Fruit fly (Drosophila melanogaster) whole organism, wandering third instar larva: Measurements from ENCODE around the gene Hsc70-3.

ENCODE experiments used
- Abd-B ChIP-seq: fragments of >200 bp; optimal IDR thresholded peaks from 2 replicates; lab custom pipeline; 2017; ENCODE audit warnings: missing biosample characterization, missing genetic modification characterization
- CG32264 ChIP-seq: fragments of 200-800 bp; sonication (Bioruptor generic); optimal IDR thresholded peaks from 2 replicates; lab custom pipeline; 2016; ENCODE audit warnings: missing biosample characterization, missing genetic modification characterization
- CG9705 ChIP-seq: fragments of 200-800 bp; sonication (Bioruptor generic); optimal IDR thresholded peaks from 2 replicates; lab custom pipeline; 2018; ENCODE audit warnings: missing biosample characterization, mild to moderate bottlenecking, missing genetic modification characterization
- CrebA ChIP-seq: fragments of 200-800 bp; sonication (Bioruptor generic); optimal IDR thresholded peaks from 2 replicates; lab custom pipeline; 2016; ENCODE audit warnings: missing biosample characterization, mild to moderate bottlenecking, missing genetic modification characterization, borderline replicate concordance
- Dfd ChIP-seq: fragments of >200 bp; optimal IDR thresholded peaks from 2 replicates; lab custom pipeline; 2017; ENCODE audit warnings: missing biosample characterization, missing genetic modification characterization
- Dif ChIP-seq: fragments of 200-275, 200-300 bp; sonication (Bioruptor generic); optimal IDR thresholded peaks from 2 replicates; lab custom pipeline; 2018; ENCODE audit warnings: missing biosample characterization, missing genetic modification characterization; ENCODE audit not compliant: partially characterized antibody
- GATAd ChIP-seq: sonication (Bioruptor generic); optimal IDR thresholded peaks from 2 replicates; lab custom pipeline; 2016; ENCODE audit warnings: missing biosample characterization, missing genetic modification characterization
- HLH106 ChIP-seq: fragments of 200-800 bp; optimal IDR thresholded peaks from 3 replicates; lab custom pipeline; 2019; ENCODE audit warnings: missing biosample characterization, mild to moderate bottlenecking, missing genetic modification characterization, moderate library complexity
- Hnf4 ChIP-seq: fragments of 200-800 bp; sonication (Bioruptor generic); optimal IDR thresholded peaks from 2 replicates; lab custom pipeline; 2016; ENCODE audit warnings: missing biosample characterization, mild to moderate bottlenecking, missing genetic modification characterization
- Hr78 ChIP-seq: fragments of >200 bp; optimal IDR thresholded peaks from 2 replicates; lab custom pipeline; 2017; ENCODE audit warnings: missing biosample characterization, missing genetic modification characterization
- Hr83 ChIP-seq: fragments of 200-300 bp; sonication (Bioruptor generic); optimal IDR thresholded peaks from 2 replicates; lab custom pipeline; 2016; ENCODE audit warnings: missing biosample characterization, mild to moderate bottlenecking, missing genetic modification characterization, moderate library complexity; ENCODE audit not compliant: poor library complexity, severe bottlenecking
- Jra ChIP-seq: sonication (Bioruptor generic); optimal IDR thresholded peaks from 2 replicates; lab custom pipeline; 2016; ENCODE audit warnings: missing biosample characterization, missing genetic modification characterization
- Mio ChIP-seq: sonication (Bioruptor generic); optimal IDR thresholded peaks from 2 replicates; lab custom pipeline; 2016; ENCODE audit warnings: missing biosample characterization, missing genetic modification characterization
- Myc ChIP-seq: fragments of >200 bp; optimal IDR thresholded peaks from 2 replicates; lab custom pipeline; 2017
- N ChIP-seq: fragments of >200 bp; optimal IDR thresholded peaks from 2 replicates; lab custom pipeline; 2018; ENCODE audit warnings: missing biosample characterization, missing external identifiers, missing genetic modification characterization
- OdsH ChIP-seq: fragments of 200-800 bp; sonication (Bioruptor generic); optimal IDR thresholded peaks from 2 replicates; lab custom pipeline; 2016; ENCODE audit warnings: missing biosample characterization, mild to moderate bottlenecking, missing genetic modification characterization
- Rel ChIP-seq, 2 experiments: fragments of 200-800 bp; sonication (Bioruptor generic) in 1 of 2; optimal IDR thresholded peaks; 2 replicates in 1 of 2; 3 replicates in 1 of 2; lab custom pipeline; 2016 to 2019; ENCODE audit warnings: mild to moderate bottlenecking in 2 of 2, missing biosample characterization in 2 of 2, missing genetic modification characterization in 2 of 2, moderate library complexity in 1 of 2
- Sp1 ChIP-seq: fragments of 200-800 bp; sonication (Bioruptor generic); optimal IDR thresholded peaks from 3 replicates; lab custom pipeline; 2019; ENCODE audit warnings: missing biosample characterization, mild to moderate bottlenecking, missing genetic modification characterization, moderate library complexity
- Vsx2 ChIP-seq: fragments of 200-300, 225-300 bp; sonication (Bioruptor generic); optimal IDR thresholded peaks from 2 replicates; lab custom pipeline; 2018; ENCODE audit warnings: missing biosample characterization, missing genetic modification characterization; ENCODE audit not compliant: partially characterized antibody
- br ChIP-seq: fragments of 200-800 bp; sonication (Bioruptor generic); optimal IDR thresholded peaks from 2 replicates; lab custom pipeline; 2016; ENCODE audit warnings: missing biosample characterization, missing genetic modification characterization
- brk ChIP-seq: fragments of 200-800 bp; sonication (Bioruptor generic); optimal IDR thresholded peaks from 2 replicates; lab custom pipeline; 2016; ENCODE audit warnings: missing biosample characterization, mild to moderate bottlenecking, missing genetic modification characterization
- dl ChIP-seq, 2 experiments: fragments of 175-275, 200-275 bp in 1 of 2; fragments of 200-275 bp in 1 of 2; sonication (Bioruptor generic); optimal IDR thresholded peaks; lab custom pipeline; 2018; ENCODE audit warnings: mild to moderate bottlenecking in 2 of 2, missing biosample characterization in 2 of 2, missing genetic modification characterization in 2 of 2, moderate library complexity in 2 of 2; ENCODE audit not compliant: partially characterized antibody in 2 of 2, insufficient read depth in 1 of 2
- dmrt93B ChIP-seq: fragments of 200-800 bp; sonication (Bioruptor generic); optimal IDR thresholded peaks from 2 replicates; lab custom pipeline; 2018; ENCODE audit warnings: missing biosample characterization, mild to moderate bottlenecking, missing genetic modification characterization
- dsf ChIP-seq: sonication (Bioruptor generic); optimal IDR thresholded peaks from 2 replicates; lab custom pipeline; 2016; ENCODE audit warnings: missing biosample characterization, missing genetic modification characterization, borderline replicate concordance
- ey ChIP-seq: fragments of 200-800 bp; sonication (Bioruptor generic); optimal IDR thresholded peaks from 2 replicates; lab custom pipeline; 2016; ENCODE audit warnings: missing biosample characterization, missing genetic modification characterization
- foxo ChIP-seq, 2 experiments: fragments of 200-800 bp; sonication (Bioruptor generic); optimal IDR thresholded peaks; 2 replicates in 1 of 2; 3 replicates in 1 of 2; lab custom pipeline; 2016 to 2017; ENCODE audit warnings: missing biosample characterization in 2 of 2, missing genetic modification characterization in 2 of 2
- fru ChIP-seq: fragments of 200-800 bp; sonication (Bioruptor generic); optimal IDR thresholded peaks from 3 replicates; lab custom pipeline; 2016; ENCODE audit warnings: missing biosample characterization, mild to moderate bottlenecking, missing genetic modification characterization
- h ChIP-seq: fragments of 200-800 bp; sonication (Bioruptor generic); optimal IDR thresholded peaks from 3 replicates; lab custom pipeline; 2016; ENCODE audit warnings: missing biosample characterization, mild to moderate bottlenecking, missing genetic modification characterization
- jim ChIP-seq: fragments of 175-275, 200-325 bp; sonication (Bioruptor generic); optimal IDR thresholded peaks from 2 replicates; lab custom pipeline; 2016; ENCODE audit warnings: missing biosample characterization, mild to moderate bottlenecking, missing genetic modification characterization
- lola ChIP-seq: fragments of >200 bp; optimal IDR thresholded peaks from 2 replicates; lab custom pipeline; 2017; ENCODE audit warnings: missing biosample characterization, missing genetic modification characterization
- pan ChIP-seq: fragments of >200 bp; optimal IDR thresholded peaks from 2 replicates; lab custom pipeline; 2017
- psq ChIP-seq: fragments of 200-800 bp; sonication (Bioruptor generic); optimal IDR thresholded peaks from 3 replicates; lab custom pipeline; 2017; ENCODE audit warnings: missing biosample characterization, mild to moderate bottlenecking, missing genetic modification characterization, moderate library complexity
- rgr ChIP-seq: fragments of 200-800 bp; sonication (Bioruptor generic); optimal IDR thresholded peaks from 3 replicates; lab custom pipeline; 2016; ENCODE audit warnings: missing biosample characterization, mild to moderate bottlenecking, missing genetic modification characterization
- sage ChIP-seq: fragments of 200-800 bp; sonication (Bioruptor generic); optimal IDR thresholded peaks from 2 replicates; lab custom pipeline; 2016; ENCODE audit warnings: missing biosample characterization, mild to moderate bottlenecking, missing genetic modification characterization
- sv ChIP-seq: fragments of 200-800 bp; sonication (Bioruptor generic); optimal IDR thresholded peaks from 3 replicates; lab custom pipeline; 2016; ENCODE audit warnings: missing biosample characterization, missing genetic modification characterization
- tai ChIP-seq: sonication (Bioruptor generic); optimal IDR thresholded peaks from 2 replicates; lab custom pipeline; 2016; ENCODE audit warnings: missing biosample characterization, missing genetic modification characterization
- usp ChIP-seq: fragments of >200 bp; optimal IDR thresholded peaks from 2 replicates; lab custom pipeline; 2017; ENCODE audit warnings: missing biosample characterization, missing genetic modification characterization
- woc ChIP-seq: sonication (Bioruptor generic); optimal IDR thresholded peaks from 2 replicates; lab custom pipeline; 2016; ENCODE audit warnings: missing biosample characterization, mild to moderate bottlenecking, missing genetic modification characterization

Gene Hsc70-3

dm6 chrX:11792415-11793328 lies 14.2 kb downstream of the Hsc70-3 start, which contains the start of gene CkIIbeta (continued):
- TF ChIP-seq dsf (GFP tag; lab: Kevin White, UChicago) (peak; percentile 43), brk (no peak), Mio (GFP tag; lab: Kevin White, UChicago) (no peak), dl (GFP tag; optimal IDR thresholded peaks at IDR 0.05; lab: Kevin White, UChicago; ENCODE audit: insufficient read depth in 1 of 2, partially characterized antibody in 2 of 2) (peak in 1 of 2 experiments; percentile 14), usp (no peak), psq (GFP tag; lab: Kevin White, UChicago) (peak; percentile 65), tai (GFP tag; lab: Kevin White, UChicago) (peak; percentile 80), GATAd (GFP tag; lab: Kevin White, UChicago) (no peak), jim (GFP tag; lab: Kevin White, UChicago) (no peak)

dm6 chrX:11788187-11788870 lies 18.6 kb downstream of the Hsc70-3 start:
- TF ChIP-seq CG32264 (GFP tag; lab: Kevin White, UChicago) (peak; percentile 37), sv (GFP tag; lab: Kevin White, UChicago) (peak; percentile 39), pan (no peak), fru (GFP tag; lab: Kevin White, UChicago) (peak; percentile 82), brk (peak; percentile 41), Vsx2 (no peak), jim (GFP tag; lab: Kevin White, UChicago) (no peak), ey (GFP tag; lab: Kevin White, UChicago) (peak; percentile 73), woc (GFP tag; lab: Kevin White, UChicago) (peak; percentile 51), tai (GFP tag; lab: Kevin White, UChicago) (no peak), N (GFP tag; lab: Kevin White, UChicago) (no peak), Hnf4 (peak; percentile 79), Abd-B (GFP tag; lab: Kevin White, UChicago) (no peak), OdsH (GFP tag; lab: Kevin White, UChicago) (peak; percentile 79), GATAd (GFP tag; lab: Kevin White, UChicago) (no peak), br (GFP tag; lab: Kevin White, UChicago) (peak; percentile 73), dmrt93B (peak; percentile 68), CG9705 (GFP tag; lab: Kevin White, UChicago) (no peak), lola (GFP tag; lab: Kevin White, UChicago) (no peak), rgr (GFP tag; lab: Kevin White, UChicago) (peak; percentile 79), Jra (GFP tag; lab: Kevin White, UChicago) (no peak), h (peak; percentile 83), dl (GFP tag; optimal IDR thresholded peaks at IDR 0.05; lab: Kevin White, UChicago; ENCODE audit: insufficient read depth in 1 of 2, partially characterized antibody in 2 of 2) (no peak), foxo (GFP tag; optimal IDR thresholded peaks at IDR 0.05; lab: Kevin White, UChicago) (peak in 1 of 2 experiments; percentile 86), dsf (GFP tag; lab: Kevin White, UChicago) (no peak), Myc (lab: Kevin White, UChicago) (peak; percentile 70), usp (no peak), sage (peak; percentile 71), Rel (GFP tag; optimal IDR thresholded peaks at IDR 0.05; lab: Kevin White, UChicago) (no peak), Rel (tag; optimal IDR thresholded peaks at IDR 0.05; lab: Kevin White, UChicago) (no peak), CrebA (GFP tag; lab: Kevin White, UChicago) (no peak), psq (GFP tag; lab: Kevin White, UChicago) (peak; percentile 69), Mio (GFP tag; lab: Kevin White, UChicago) (no peak), Hr83 (no peak), Sp1 (GFP tag; lab: Kevin White, UChicago) (peak; percentile 76), HLH106 (peak; percentile 79), Hr78 (GFP tag; lab: Kevin White, UChicago) (no peak), Dif (GFP tag; lab: Kevin White, UChicago) (no peak), Dfd (GFP tag; lab: Kevin White, UChicago) (no peak)
